Worm (Caenorhabditis elegans) whole organism, late embryonic: Measurements from ENCODE around the gene gln-3.

Experiments
- C38D4.7 ChIP-seq: fragments of 200-800 bp; sonication (Bioruptor generic); optimal IDR thresholded peaks from 2 replicates; lab custom pipeline; 2018; ENCODE audit warnings: mild to moderate bottlenecking, missing genetic modification characterization, moderate library complexity, missing compliant biosample characterization
- K02D7.2 ChIP-seq: sonication (generic microtip); optimal IDR thresholded peaks from 2 replicates; lab custom pipeline; 2017; ENCODE audit warnings: mild to moderate bottlenecking, missing genetic modification characterization, missing compliant biosample characterization
- K09A11.1 ChIP-seq: sonication (generic microtip); optimal IDR thresholded peaks from 2 replicates; lab custom pipeline; 2017; ENCODE audit warnings: antibody characterized with exemption, mild to moderate bottlenecking, missing genetic modification characterization, missing compliant biosample characterization; ENCODE audit not compliant: insufficient read depth
- T23F11.4 ChIP-seq: fragments of 200-800 bp; sonication (Bioruptor generic); optimal IDR thresholded peaks from 2 replicates; lab custom pipeline; 2018; ENCODE audit warnings: mild to moderate bottlenecking, missing genetic modification characterization, missing compliant biosample characterization
- Y22D7AL.16 ChIP-seq: sonication (generic microtip); optimal IDR thresholded peaks from 2 replicates; lab custom pipeline; 2016; ENCODE audit warnings: missing genetic modification characterization, missing compliant biosample characterization
- ama-1 ChIP-seq: fragments of 150-350 bp; optimal IDR thresholded peaks from 2 replicates; lab custom pipeline; 2014
- ceh-14 ChIP-seq: sonication (generic microtip); optimal IDR thresholded peaks from 2 replicates; lab custom pipeline; 2016; ENCODE audit warnings: missing genotype, missing genetic modification characterization, missing compliant biosample characterization
- ceh-19 ChIP-seq: fragments of 200-800 bp; sonication (Bioruptor generic); optimal IDR thresholded peaks from 2 replicates; lab custom pipeline; 2018; ENCODE audit warnings: mild to moderate bottlenecking, missing genetic modification characterization, missing compliant biosample characterization
- ceh-2 ChIP-seq: sonication (generic microtip); optimal IDR thresholded peaks from 2 replicates; lab custom pipeline; 2016; ENCODE audit warnings: missing genotype, missing genetic modification characterization, missing compliant biosample characterization
- ceh-24 ChIP-seq: sonication (generic microtip); optimal IDR thresholded peaks from 2 replicates; lab custom pipeline; 2016; ENCODE audit warnings: mild to moderate bottlenecking, missing genetic modification characterization, missing compliant biosample characterization
- ceh-31 ChIP-seq: sonication (generic microtip); optimal IDR thresholded peaks from 2 replicates; lab custom pipeline; 2016; ENCODE audit warnings: missing genetic modification characterization, missing compliant biosample characterization
- ceh-9 ChIP-seq: sonication (generic microtip); optimal IDR thresholded peaks from 2 replicates; lab custom pipeline; 2016; ENCODE audit warnings: mild to moderate bottlenecking, missing genetic modification characterization, inconsistent platforms, missing compliant biosample characterization
- dmd-4 ChIP-seq: sonication (generic microtip); optimal IDR thresholded peaks from 2 replicates; lab custom pipeline; 2016; ENCODE audit warnings: borderline replicate concordance, missing genetic modification characterization, missing compliant biosample characterization
- elt-2 ChIP-seq: sonication (generic microtip); optimal IDR thresholded peaks from 2 replicates; lab custom pipeline; 2016; ENCODE audit warnings: missing genetic modification reagents, missing genetic modification characterization, missing compliant biosample characterization
- elt-4 ChIP-seq: sonication (generic microtip); optimal IDR thresholded peaks from 2 replicates; lab custom pipeline; 2016; ENCODE audit warnings: missing genetic modification characterization, missing compliant biosample characterization
- ets-4 ChIP-seq: sonication (generic microtip); optimal IDR thresholded peaks from 2 replicates; lab custom pipeline; 2016; ENCODE audit warnings: missing genetic modification characterization, missing compliant biosample characterization
- fkh-6 ChIP-seq: sonication (generic microtip); optimal IDR thresholded peaks from 2 replicates; lab custom pipeline; 2016; ENCODE audit warnings: missing genetic modification characterization, missing compliant biosample characterization
- gmeb-2 ChIP-seq: sonication (generic microtip); optimal IDR thresholded peaks from 2 replicates; lab custom pipeline; 2016; ENCODE audit warnings: missing genetic modification characterization, inconsistent platforms, missing compliant biosample characterization
- hlh-15 ChIP-seq: sonication (generic microtip); optimal IDR thresholded peaks from 2 replicates; lab custom pipeline; 2016; ENCODE audit warnings: missing genetic modification characterization, missing compliant biosample characterization
- hlh-30 ChIP-seq: sonication (generic microtip); optimal IDR thresholded peaks from 2 replicates; lab custom pipeline; 2017; ENCODE audit warnings: antibody characterized with exemption, missing genetic modification characterization, missing compliant biosample characterization; ENCODE audit not compliant: insufficient read depth
- hlh-6 ChIP-seq: sonication (generic microtip); optimal IDR thresholded peaks from 2 replicates; lab custom pipeline; 2016; ENCODE audit warnings: missing genotype, missing genetic modification characterization, missing compliant biosample characterization
- lim-6 ChIP-seq: sonication (generic microtip); optimal IDR thresholded peaks from 2 replicates; lab custom pipeline; 2016; ENCODE audit warnings: missing genetic modification characterization, missing compliant biosample characterization
- lin-11 ChIP-seq: fragments of 200-800 bp; sonication (Bioruptor generic); optimal IDR thresholded peaks from 2 replicates; lab custom pipeline; 2018; ENCODE audit warnings: mild to moderate bottlenecking, missing genetic modification characterization, missing compliant biosample characterization
- madf-2 ChIP-seq: sonication (generic microtip); optimal IDR thresholded peaks from 2 replicates; lab custom pipeline; 2017; ENCODE audit warnings: missing genetic modification characterization, missing compliant biosample characterization
- mec-3 ChIP-seq: sonication (generic microtip); optimal IDR thresholded peaks from 2 replicates; lab custom pipeline; 2016; ENCODE audit warnings: borderline replicate concordance, missing genetic modification characterization, missing compliant biosample characterization
- nfya-1 ChIP-seq: sonication (generic microtip); optimal IDR thresholded peaks from 2 replicates; lab custom pipeline; 2017; ENCODE audit warnings: missing genetic modification characterization, mild to moderate bottlenecking, missing compliant biosample characterization, antibody characterized with exemption, moderate library complexity
- nhr-11 ChIP-seq: fragments of 150-350 bp; optimal IDR thresholded peaks from 2 replicates; lab custom pipeline; 2014; ENCODE audit warnings: missing biosample characterization, missing genetic modification characterization
- nhr-232 ChIP-seq: sonication (generic microtip); optimal IDR thresholded peaks from 2 replicates; lab custom pipeline; 2016; ENCODE audit warnings: missing genetic modification characterization, missing compliant biosample characterization
- npax-4 ChIP-seq: sonication (generic microtip); optimal IDR thresholded peaks from 2 replicates; lab custom pipeline; 2016; ENCODE audit warnings: missing genetic modification characterization, missing compliant biosample characterization
- pat-9 ChIP-seq: fragments of 200-800 bp; sonication (Bioruptor generic); optimal IDR thresholded peaks from 2 replicates; lab custom pipeline; 2018; ENCODE audit warnings: mild to moderate bottlenecking, missing genetic modification characterization, moderate library complexity, missing compliant biosample characterization
- pax-1 ChIP-seq: fragments of 150-350 bp; optimal IDR thresholded peaks from 2 replicates; lab custom pipeline; 2014; ENCODE audit warnings: missing biosample characterization, missing genetic modification characterization
- pha-4 ChIP-seq: fragments of 150-350 bp; optimal IDR thresholded peaks from 2 replicates; lab custom pipeline; 2018; ENCODE audit warnings: missing biosample characterization, missing genetic modification reagents, missing genetic modification characterization
- sdc-2 ChIP-seq: sonication (generic microtip); optimal IDR thresholded peaks from 2 replicates; lab custom pipeline; 2016; ENCODE audit warnings: missing genotype, missing genetic modification characterization, missing compliant biosample characterization
- sox-2 ChIP-seq: fragments of 200-800 bp; sonication (Bioruptor generic); IDR thresholded peaks from 2 replicates; pipeline ENCODE4 v1.3.6; 2022; ENCODE audit warnings: missing genetic modification reagents, missing genetic modification characterization, missing compliant biosample characterization
- tbx-7 ChIP-seq: sonication (generic microtip); optimal IDR thresholded peaks from 2 replicates; lab custom pipeline; 2016; ENCODE audit warnings: missing genotype, missing genetic modification characterization, missing compliant biosample characterization
- ttx-3 ChIP-seq: sonication (generic microtip); optimal IDR thresholded peaks from 2 replicates; lab custom pipeline; 2016; ENCODE audit warnings: missing genetic modification reagents, missing genetic modification characterization, missing compliant biosample characterization
- unc-42 ChIP-seq: sonication (generic microtip); optimal IDR thresholded peaks from 2 replicates; lab custom pipeline; 2016; ENCODE audit warnings: missing genotype, missing genetic modification characterization, missing compliant biosample characterization
- unc-55 ChIP-seq: sonication (generic microtip); optimal IDR thresholded peaks from 2 replicates; lab custom pipeline; 2017; ENCODE audit warnings: missing biosample characterization, missing genetic modification reagents, missing genetic modification characterization

The gln-3 gene

DNA sequence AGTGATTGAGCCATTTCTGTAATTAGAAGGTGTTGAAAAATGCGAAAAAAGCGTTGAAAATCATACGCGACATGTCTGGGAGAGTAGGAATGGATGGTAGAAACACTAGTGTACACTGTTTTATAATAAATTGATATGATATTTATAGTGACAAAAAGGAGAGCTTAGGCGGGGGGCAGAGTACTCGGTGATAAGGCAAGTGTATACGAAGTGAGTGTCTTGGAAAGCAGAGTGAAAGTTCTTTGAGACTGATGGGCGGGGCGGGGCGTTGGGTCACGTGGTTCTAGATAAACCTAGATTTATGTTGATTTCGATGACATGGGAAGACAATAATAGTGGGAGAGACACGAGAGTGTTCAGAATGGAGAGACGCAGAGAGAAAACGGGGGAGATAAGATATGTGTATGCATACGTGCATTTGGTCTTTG, at the start of gene gln-3:
gln-3 (minus strand) TSS at position 73 of the 428 bp plus-strand sequence.
- TF ChIP-seq lin-11: no peak
- no peak for TF ChIP-seq lim-6 (tag; lab: Kevin White, UChicago)
- no peak for TF ChIP-seq hlh-15 (tag; lab: Kevin White, UChicago)
- TF ChIP-seq ceh-2 (tag; lab: Kevin White, UChicago): no peak
- no peak for TF ChIP-seq ceh-24
- TF ChIP-seq ets-4 (tag; lab: Kevin White, UChicago): no peak
- no peak for TF ChIP-seq K02D7.2 (tag; lab: Kevin White, UChicago)
- TF ChIP-seq ceh-14 (tag; lab: Kevin White, UChicago): no peak
- peak; percentile 84 for TF ChIP-seq elt-2 (tag; lab: Kevin White, UChicago)
- TF ChIP-seq dmd-4 (tag; lab: Kevin White, UChicago): no peak
- TF ChIP-seq pat-9 (tag; lab: Kevin White, UChicago): no peak
- TF ChIP-seq hlh-30: peak; percentile 77
- TF ChIP-seq gmeb-2 (tag; lab: Kevin White, UChicago): no peak
- TF ChIP-seq pha-4: no peak
- no peak for TF ChIP-seq ceh-9 (tag; lab: Kevin White, UChicago)

DNA sequence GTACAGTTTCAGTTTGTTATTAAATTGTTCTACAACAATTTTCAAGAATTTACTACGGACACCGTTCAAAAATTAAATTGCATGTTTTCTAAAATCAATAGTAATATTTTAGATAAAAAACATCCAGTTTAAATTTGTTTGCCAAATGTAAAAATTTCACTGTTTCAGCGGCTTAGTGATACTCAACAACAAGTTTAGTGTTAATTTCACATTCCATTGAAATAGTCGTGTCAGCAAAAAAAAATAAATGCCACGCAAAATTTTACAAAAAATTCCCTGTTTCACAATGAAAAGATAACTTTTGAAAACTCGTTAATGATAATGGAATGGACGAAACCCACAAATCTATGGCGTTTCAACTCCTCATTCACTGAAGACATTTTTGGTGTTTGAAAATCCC, 45.7 kb upstream of the gln-3 start:
- TF ChIP-seq sox-2 (GFP tag; lab: Robert Waterston, UW) (no peak), K09A11.1 (tag; lab: Kevin White, UChicago) (no peak), ttx-3 (tag; lab: Kevin White, UChicago) (no peak), hlh-6 (tag; lab: Kevin White, UChicago) (no peak), mec-3 (tag; lab: Kevin White, UChicago) (no peak), gmeb-2 (tag; lab: Kevin White, UChicago) (no peak), npax-4 (no peak), sdc-2 (tag; lab: Kevin White, UChicago) (no peak)

DNA sequence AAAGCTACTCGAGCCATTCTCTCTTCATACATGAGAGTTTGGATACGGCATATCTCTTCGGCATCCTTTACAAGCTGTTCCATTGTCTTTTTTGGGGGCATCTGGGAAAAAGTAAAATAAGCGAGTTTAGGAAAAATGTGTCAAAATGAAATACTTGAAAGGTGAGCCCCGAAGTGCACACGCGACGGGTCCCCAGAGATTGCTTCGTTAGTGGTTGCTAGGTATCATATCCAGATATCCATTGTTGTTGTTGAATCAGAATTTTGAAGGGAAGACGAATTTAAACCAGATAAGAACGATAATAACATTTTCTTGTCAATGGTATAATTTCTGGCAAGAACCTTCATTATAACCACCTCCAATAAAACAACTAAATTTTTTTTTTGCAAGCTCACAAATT, 40.4 kb upstream of the gln-3 start, which contains the start of gene H25K10.2:
H25K10.2 (minus strand) TSS at position 101 of the 400 bp plus-strand sequence.
- TF ChIP-seq nhr-232 (tag; lab: Kevin White, UChicago) (no peak), elt-4 (tag; lab: Kevin White, UChicago) (no peak)

DNA sequence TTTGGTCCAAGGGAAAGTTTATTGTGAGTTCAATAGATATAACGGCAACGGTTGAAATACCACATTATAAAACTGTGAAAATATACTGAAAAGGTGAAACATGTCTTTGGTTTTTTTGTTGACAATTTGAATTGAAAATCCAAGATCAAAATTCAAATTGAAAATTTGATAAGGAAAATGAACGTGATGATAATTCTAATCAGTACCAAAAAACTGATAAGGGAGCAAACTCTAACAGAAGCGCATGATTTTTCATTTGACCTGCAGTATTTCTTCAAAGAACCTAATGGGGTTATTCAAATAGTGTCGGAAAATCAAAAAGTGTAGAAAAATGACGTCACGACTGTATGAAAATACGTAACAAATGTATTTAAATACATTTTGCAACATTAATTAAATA, 32.9 kb upstream of the gln-3 start:
- TF ChIP-seq C38D4.7: no peak
- TF ChIP-seq T23F11.4 (GFP tag; lab: Kevin White, UChicago): no peak
- TF ChIP-seq elt-2 (tag; lab: Kevin White, UChicago): peak; percentile 71
- TF ChIP-seq ceh-2 (tag; lab: Kevin White, UChicago): no peak
- TF ChIP-seq, all 69 proteins: peak for 1

DNA sequence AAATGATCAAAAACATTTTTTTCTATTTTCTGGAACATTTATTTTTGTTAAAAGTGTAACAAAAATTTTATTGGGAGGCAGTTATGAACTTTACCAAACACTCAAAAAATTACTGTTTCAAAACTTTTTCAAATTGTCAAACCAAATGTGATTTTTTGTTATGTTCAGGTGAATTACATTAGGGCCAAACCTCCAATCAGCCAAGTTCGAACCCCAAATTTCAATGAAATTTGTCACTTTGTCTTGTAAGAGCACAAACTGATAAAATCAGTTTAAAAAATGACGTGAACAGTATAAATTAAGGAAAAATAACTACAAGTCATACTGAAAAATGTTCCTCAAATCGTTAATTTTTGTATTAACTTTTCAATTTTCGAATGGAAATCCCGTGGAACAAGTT, 31.6 kb upstream of the gln-3 start, which contains the start of gene H25K10.1:
H25K10.1 (plus strand) TSS at position 301 of the 400 bp plus-strand sequence.
- TF ChIP-seq Y22D7AL.16 (tag; lab: Kevin White, UChicago) (no peak), ceh-19 (GFP tag; lab: Kevin White, UChicago) (no peak), ceh-2 (tag; lab: Kevin White, UChicago) (no peak), ceh-9 (tag; lab: Kevin White, UChicago) (no peak), ama-1 (no peak), fkh-6 (no peak), pat-9 (tag; lab: Kevin White, UChicago) (no peak), elt-4 (tag; lab: Kevin White, UChicago) (no peak), sox-2 (GFP tag; lab: Robert Waterston, UW) (no peak), nfya-1 (tag; lab: Kevin White, UChicago) (no peak), ceh-31 (no peak), lin-11 (no peak), unc-42 (tag; lab: Kevin White, UChicago) (no peak), madf-2 (tag; lab: Kevin White, UChicago) (no peak), C38D4.7 (no peak), unc-55 (no peak), tbx-7 (tag; lab: Kevin White, UChicago) (no peak), pax-1 (tag; lab: Kevin White, UChicago) (no peak), nhr-11 (no peak), K09A11.1 (tag; lab: Kevin White, UChicago) (no peak)
- TF ChIP-seq, all 69 proteins: peak for 0
